Worm (Caenorhabditis elegans): ENCODE data around the gene Y59H11AM.4.

ce11 chrIV:8559132-8559531, 11.0 kb downstream of the Y59H11AM.4 start, which contains the start of gene npr-22:
- TF ChIP-seq pqm-1 (tag; optimal IDR thresholded peaks at IDR 0.05): no peak
- no peak for TF ChIP-seq Y22D7AL.16 (tag; optimal IDR thresholded peaks at IDR 0.05)
- no peak for TF ChIP-seq unc-86 (tag; optimal IDR thresholded peaks at IDR 0.05)
- no peak for TF ChIP-seq nfya-1 (tag; optimal IDR thresholded peaks at IDR 0.05)
- TF ChIP-seq ceh-30 (tag; optimal IDR thresholded peaks at IDR 0.05): no peak
- TF ChIP-seq ztf-16 (tag; optimal IDR thresholded peaks at IDR 0.05): no peak
- TF ChIP-seq ama-1 (optimal IDR thresholded peaks at IDR 0.05): no peak
- TF ChIP-seq hlh-15 (tag; optimal IDR thresholded peaks at IDR 0.05): no peak
- TF ChIP-seq mec-3 (tag; optimal IDR thresholded peaks at IDR 0.05; ENCODE audit: borderline replicate concordance): no peak
- TF ChIP-seq pag-3 (tag; optimal IDR thresholded peaks at IDR 0.05; ENCODE audit: borderline replicate concordance): no peak
- TF ChIP-seq T23F11.4 (GFP tag; optimal IDR thresholded peaks at IDR 0.05): no peak
- TF ChIP-seq F13H6.1 (tag; optimal IDR thresholded peaks at IDR 0.05): no peak
